Fruit fly (Drosophila melanogaster) whole organism, embryonic: ENCODE data around the gene CG3434.

Experiments
- Asciz ChIP-seq: fragments of 200-800 bp; sonication (Bioruptor generic); optimal IDR thresholded peaks from 2 replicates; lab custom pipeline; 2017; ENCODE audit warnings: missing biosample characterization, mild to moderate bottlenecking, missing genetic modification characterization, missing genetic modification reagents
- Atf6 ChIP-seq: fragments of 200-800 bp; sonication (Bioruptor generic); IDR thresholded peaks from 2 replicates; pipeline ENCODE4 v1.3.6; 2022; ENCODE audit warnings: missing biosample characterization, missing genetic modification characterization
- CG10209 ChIP-seq: fragments of 200-800 bp; sonication (Bioruptor generic); optimal IDR thresholded peaks from 3 replicates; lab custom pipeline; 2017; ENCODE audit warnings: missing biosample characterization, mild to moderate bottlenecking, missing genetic modification characterization, missing genetic modification reagents
- CG10267 ChIP-seq: fragments of 200-800 bp; sonication (Bioruptor generic); optimal IDR thresholded peaks from 2 replicates; lab custom pipeline; 2018; ENCODE audit warnings: missing biosample characterization, mild to moderate bottlenecking, missing genetic modification characterization, moderate library complexity
- CG10366 ChIP-seq: fragments of 200-800 bp; sonication (Bioruptor generic); IDR thresholded peaks from 2 replicates; pipeline ENCODE4 v1.3.6; 2022; ENCODE audit warnings: missing biosample characterization, missing genetic modification characterization
- CG10431 ChIP-seq: fragments of 200-800 bp; sonication (Bioruptor generic); optimal IDR thresholded peaks from 3 replicates; lab custom pipeline; 2018; ENCODE audit warnings: missing biosample characterization, mild to moderate bottlenecking, missing genetic modification characterization
- CG11695 ChIP-seq: fragments of 200-800 bp; sonication (Bioruptor generic); IDR thresholded peaks from 3 replicates; pipeline ENCODE4 v1.3.6; 2022; ENCODE audit warnings: missing biosample characterization, missing genetic modification characterization
- CG12071 ChIP-seq: fragments of 200-800 bp; sonication (Bioruptor generic); optimal IDR thresholded peaks from 3 replicates; lab custom pipeline; 2018; ENCODE audit warnings: missing biosample characterization, mild to moderate bottlenecking, missing genetic modification characterization
- CG12104 ChIP-seq: fragments of 200-800 bp; sonication (Bioruptor generic); optimal IDR thresholded peaks from 3 replicates; lab custom pipeline; 2016; ENCODE audit warnings: missing biosample characterization, missing genetic modification characterization
- CG12219 ChIP-seq: fragments of 200-800 bp; sonication (Bioruptor generic); optimal IDR thresholded peaks from 3 replicates; lab custom pipeline; 2018; ENCODE audit warnings: missing biosample characterization, mild to moderate bottlenecking, missing genetic modification characterization
- CG12391 ChIP-seq: fragments of 200-800 bp; sonication (Bioruptor generic); optimal IDR thresholded peaks from 3 replicates; lab custom pipeline; 2018; ENCODE audit warnings: missing biosample characterization, mild to moderate bottlenecking, missing genetic modification characterization, moderate library complexity
- CG12659 ChIP-seq: fragments of 200-800 bp; sonication (Bioruptor generic); optimal IDR thresholded peaks from 3 replicates; lab custom pipeline; 2017; ENCODE audit warnings: mild to moderate bottlenecking, missing biosample characterization, missing genetic modification reagents, missing genetic modification characterization
- CG13775 ChIP-seq: fragments of 200-800 bp; sonication (Bioruptor generic); optimal IDR thresholded peaks from 3 replicates; lab custom pipeline; 2017; ENCODE audit warnings: missing biosample characterization, mild to moderate bottlenecking, missing genetic modification characterization
- CG15269 ChIP-seq: fragments of 200-800 bp; sonication (Bioruptor generic); optimal IDR thresholded peaks from 2 replicates; lab custom pipeline; 2018; ENCODE audit warnings: missing biosample characterization, mild to moderate bottlenecking, missing genetic modification characterization, moderate library complexity
- CG17359 ChIP-seq: fragments of 200-800 bp; sonication (Bioruptor generic); optimal IDR thresholded peaks from 3 replicates; lab custom pipeline; 2018; ENCODE audit warnings: missing biosample characterization, mild to moderate bottlenecking, missing genetic modification characterization, moderate library complexity
- CG17568 ChIP-seq: fragments of 200-800 bp; sonication (Bioruptor generic); optimal IDR thresholded peaks from 2 replicates; lab custom pipeline; 2018; ENCODE audit warnings: missing biosample characterization, mild to moderate bottlenecking, missing genetic modification characterization, moderate library complexity
- CG17912 ChIP-seq: fragments of 200-800 bp; sonication (Bioruptor generic); optimal IDR thresholded peaks from 2 replicates; lab custom pipeline; 2018; ENCODE audit warnings: missing biosample characterization, mild to moderate bottlenecking, missing genetic modification characterization
- CG18476 ChIP-seq: fragments of 200-800 bp; sonication (Bioruptor generic); optimal IDR thresholded peaks from 2 replicates; lab custom pipeline; 2016; ENCODE audit warnings: missing biosample characterization, mild to moderate bottlenecking, missing genetic modification characterization
- CG31441 ChIP-seq: fragments of 200-800 bp; sonication (Bioruptor generic); IDR thresholded peaks from 2 replicates; pipeline ENCODE4 v1.3.6; 2022; ENCODE audit warnings: missing biosample characterization, missing genetic modification characterization
- CG3163 ChIP-seq: fragments of 200-800 bp; sonication (Bioruptor generic); optimal IDR thresholded peaks from 3 replicates; lab custom pipeline; 2016; ENCODE audit warnings: missing biosample characterization, missing genetic modification characterization
- CG4328 ChIP-seq: fragments of 200-800 bp; sonication (Bioruptor generic); optimal IDR thresholded peaks from 3 replicates; lab custom pipeline; 2017; ENCODE audit warnings: missing biosample characterization, missing genetic modification reagents, missing genetic modification characterization
- CG6683 ChIP-seq: fragments of 200-800 bp; sonication (Bioruptor generic); optimal IDR thresholded peaks from 2 replicates; lab custom pipeline; 2017; ENCODE audit warnings: missing biosample characterization, mild to moderate bottlenecking, missing genetic modification characterization, missing genetic modification reagents
- CG8924 ChIP-seq: fragments of 200-800 bp; optimal IDR thresholded peaks from 3 replicates; lab custom pipeline; 2019; ENCODE audit warnings: missing biosample characterization, mild to moderate bottlenecking, missing genetic modification characterization, moderate library complexity
- CG9876 ChIP-seq: fragments of 200-800 bp; sonication (Bioruptor generic); optimal IDR thresholded peaks from 2 replicates; lab custom pipeline; 2016; ENCODE audit warnings: missing biosample characterization, missing genetic modification characterization
- CG9932 ChIP-seq: fragments of 200-800 bp; sonication (Bioruptor generic); IDR thresholded peaks from 2 replicates; pipeline ENCODE4 v1.3.6; 2022; ENCODE audit warnings: missing biosample characterization, missing genetic modification characterization
- Camta ChIP-seq: fragments of 200-800 bp; sonication (Bioruptor generic); optimal IDR thresholded peaks from 2 replicates; lab custom pipeline; 2016; ENCODE audit warnings: missing biosample characterization, missing genetic modification characterization
- Chrac-16 ChIP-seq: fragments of 200-800 bp; sonication (Bioruptor generic); optimal IDR thresholded peaks from 3 replicates; lab custom pipeline; 2016; ENCODE audit warnings: missing biosample characterization, missing genetic modification characterization
- CrebB ChIP-seq: fragments of 200-800 bp; sonication (Bioruptor generic); optimal IDR thresholded peaks from 3 replicates; lab custom pipeline; 2018; ENCODE audit warnings: missing biosample characterization, mild to moderate bottlenecking, missing genetic modification characterization
- Dbx ChIP-seq: fragments of 200-800 bp; sonication (Bioruptor generic); IDR thresholded peaks from 3 replicates; pipeline ENCODE4 v1.3.6; 2022; ENCODE audit warnings: missing biosample characterization, missing genetic modification characterization
- H15 ChIP-seq: fragments of 200-800 bp; sonication (Bioruptor generic); IDR thresholded peaks from 3 replicates; pipeline ENCODE4 v1.3.6; 2022; ENCODE audit warnings: missing biosample characterization, missing genetic modification characterization
- Hmx ChIP-seq: fragments of 200-800 bp; sonication (Bioruptor generic); optimal IDR thresholded peaks from 2 replicates; lab custom pipeline; 2016; ENCODE audit warnings: missing biosample characterization, missing genetic modification characterization
- Hr51 ChIP-seq, 2 experiments: fragments of 200-800 bp; sonication (Bioruptor generic); optimal IDR thresholded peaks; 2 replicates in 1 of 2; 3 replicates in 1 of 2; lab custom pipeline; 2016 to 2018; ENCODE audit warnings: missing biosample characterization in 2 of 2, missing genetic modification characterization in 2 of 2, mild to moderate bottlenecking in 1 of 2, moderate library complexity in 1 of 2
- Jarid2 ChIP-seq: fragments of 200-800 bp; sonication (Bioruptor generic); optimal IDR thresholded peaks from 3 replicates; lab custom pipeline; 2017; ENCODE audit warnings: mild to moderate bottlenecking, missing biosample characterization, missing genetic modification reagents, missing genetic modification characterization
- Med ChIP-seq: fragments of 200-800 bp; sonication (Bioruptor generic); peaks from one replicate; lab custom pipeline; 2016; ENCODE audit warnings: missing biosample characterization, missing genetic modification characterization, mild to moderate bottlenecking, inconsistent platforms, moderate library complexity
- Meics ChIP-seq: fragments of 200-800 bp; sonication (Bioruptor generic); optimal IDR thresholded peaks from 2 replicates; lab custom pipeline; 2017; ENCODE audit warnings: missing biosample characterization, mild to moderate bottlenecking, missing genetic modification characterization
- Nf-YC ChIP-seq: fragments of 200-800 bp; optimal IDR thresholded peaks from 3 replicates; lab custom pipeline; 2019; ENCODE audit warnings: missing biosample characterization, mild to moderate bottlenecking, missing genetic modification characterization, moderate library complexity
- Oli ChIP-seq: fragments of 200-800 bp; sonication (Bioruptor generic); optimal IDR thresholded peaks from 2 replicates; lab custom pipeline; 2018; ENCODE audit warnings: missing biosample characterization, mild to moderate bottlenecking, missing genetic modification characterization, moderate library complexity
- Rfx ChIP-seq: fragments of 200-800 bp; sonication (Bioruptor generic); IDR thresholded peaks from 2 replicates; pipeline ENCODE4 v1.3.6; 2022; ENCODE audit warnings: missing biosample characterization, missing genetic modification characterization
- TFAM ChIP-seq: fragments of 200-800 bp; sonication (Bioruptor generic); optimal IDR thresholded peaks from 2 replicates; lab custom pipeline; 2017; ENCODE audit warnings: missing biosample characterization, missing genetic modification characterization, inconsistent platforms
- Xbp1 ChIP-seq: fragments of 200-800 bp; sonication (Bioruptor generic); optimal IDR thresholded peaks from 3 replicates; lab custom pipeline; 2016; ENCODE audit warnings: missing biosample characterization, mild to moderate bottlenecking, missing genetic modification characterization
- dmrt11E ChIP-seq: fragments of 200-800 bp; sonication (Bioruptor generic); optimal IDR thresholded peaks from 3 replicates; lab custom pipeline; 2018; ENCODE audit warnings: missing biosample characterization, mild to moderate bottlenecking, missing genetic modification characterization, moderate library complexity
- gcm ChIP-seq: fragments of 200-800 bp; sonication (Bioruptor generic); optimal IDR thresholded peaks from 2 replicates; lab custom pipeline; 2019; ENCODE audit warnings: missing biosample characterization, mild to moderate bottlenecking, missing genetic modification characterization, moderate library complexity
- gem ChIP-seq: fragments of 200-800 bp; sonication (Bioruptor generic); optimal IDR thresholded peaks from 2 replicates; lab custom pipeline; 2019; ENCODE audit warnings: missing biosample characterization, mild to moderate bottlenecking, missing genetic modification characterization, moderate library complexity
- hb ChIP-seq: fragments of 200-800 bp; sonication (Bioruptor generic); IDR thresholded peaks from 3 replicates; pipeline ENCODE4 v1.3.6; 2022; ENCODE audit warnings: missing biosample characterization, missing genetic modification characterization; ENCODE audit not compliant: partially characterized antibody
- insv ChIP-seq, 2 experiments: fragments of 200-800 bp; sonication (Bioruptor generic); optimal IDR thresholded peaks; 3 replicates each; lab custom pipeline; 2016 to 2018; ENCODE audit warnings: missing biosample characterization in 2 of 2, missing genetic modification characterization in 2 of 2
- kah ChIP-seq: fragments of 200-800 bp; sonication (Bioruptor generic); optimal IDR thresholded peaks from 2 replicates; lab custom pipeline; 2018; ENCODE audit warnings: missing biosample characterization, mild to moderate bottlenecking, missing genetic modification characterization
- nom ChIP-seq: fragments of 200-800 bp; sonication (Bioruptor generic); optimal IDR thresholded peaks from 2 replicates; lab custom pipeline; 2017; ENCODE audit warnings: missing biosample characterization, missing genetic modification characterization, mild to moderate bottlenecking, moderate library complexity, missing genetic modification reagents
- stwl ChIP-seq: fragments of 200-800 bp; sonication (Bioruptor generic); optimal IDR thresholded peaks from 3 replicates; lab custom pipeline; 2018; ENCODE audit warnings: missing biosample characterization, mild to moderate bottlenecking, missing genetic modification characterization, moderate library complexity
- tap ChIP-seq: fragments of 200-800 bp; optimal IDR thresholded peaks from 3 replicates; lab custom pipeline; 2019; ENCODE audit warnings: missing biosample characterization, mild to moderate bottlenecking, missing genetic modification characterization, moderate library complexity
- zfh1 ChIP-seq: fragments of 200-800 bp; sonication (Bioruptor generic); IDR thresholded peaks from 3 replicates; pipeline ENCODE4 v1.3.6; 2022; ENCODE audit warnings: missing biosample characterization, missing genetic modification characterization

The CG3434 gene

DNA sequence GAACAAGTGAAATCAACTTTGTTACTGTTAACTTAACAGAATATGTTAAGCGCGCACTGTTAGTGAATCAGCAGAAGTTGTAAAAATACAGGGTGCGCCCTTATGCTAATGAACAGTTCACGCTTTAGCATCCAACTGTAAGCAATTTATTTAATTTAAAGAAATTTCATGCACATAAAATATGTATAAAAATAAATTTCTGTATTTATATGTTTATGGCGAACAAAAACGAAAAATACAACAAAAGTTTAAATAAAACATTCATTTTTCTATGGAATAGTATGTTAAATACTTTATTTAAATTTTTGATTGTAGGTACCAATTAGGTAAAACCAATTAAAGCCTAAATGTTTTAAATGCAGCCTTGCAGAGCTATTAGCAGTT, 36.1 kb downstream of the CG3434 start (continued):
- no peak for TF ChIP-seq CG17912 (GFP tag; lab: Kevin White, UChicago)
- TF ChIP-seq CrebB (tag; lab: Kevin White, UChicago) = peak; percentile 21
- TF ChIP-seq Xbp1 (GFP tag; lab: Kevin White, UChicago) = peak; percentile 16
- no peak for TF ChIP-seq hb (GFP tag; lab: Robert Waterston, UW)
- TF ChIP-seq gcm = peak; percentile 33
- TF ChIP-seq CG12219 (GFP tag; lab: Kevin White, UChicago) = no peak
- no peak for TF ChIP-seq CG3163 (GFP tag; lab: Kevin White, UChicago)
- TF ChIP-seq CG6683 (GFP tag; lab: Kevin White, UChicago) = peak; percentile 33
- TF ChIP-seq Camta (GFP tag; lab: Kevin White, UChicago) = no peak
- peak; percentile 42; the same call in 1 of the 2 replicates for TF ChIP-seq Atf6 (GFP tag; lab: Robert Waterston, UW)
- TF ChIP-seq Jarid2 (GFP tag; lab: Kevin White, UChicago) = no peak
- no peak for TF ChIP-seq Chrac-16
- TF ChIP-seq CG10267 = peak; percentile 41
- TF ChIP-seq CG10366 (GFP tag; lab: Robert Waterston, UW) = peak; percentile 80
- peak; percentile 56; the same call in 2 of the 3 replicates for TF ChIP-seq CG11695 (GFP tag; lab: Robert Waterston, UW)
- TF ChIP-seq insv (GFP tag; optimal IDR thresholded peaks at IDR 0.05; lab: Kevin White, UChicago) = no peak
- TF ChIP-seq CG10431 = no peak
- TF ChIP-seq stwl = peak; percentile 39
- peak; percentile 54 for TF ChIP-seq CG31441 (GFP tag; lab: Robert Waterston, UW)
- no peak for TF ChIP-seq TFAM (GFP tag; lab: Kevin White, UChicago)
- peak; percentile 20 for TF ChIP-seq CG13775 (GFP tag; lab: Kevin White, UChicago)
- TF ChIP-seq CG17568 (GFP tag; lab: Kevin White, UChicago) = peak; percentile 42
- peak; percentile 2 for TF ChIP-seq Oli (tag; lab: Kevin White, UChicago)
- peak; percentile 70 for TF ChIP-seq CG15269
- TF ChIP-seq Asciz (GFP tag; lab: Kevin White, UChicago) = peak; percentile 15
- 0 out of 2 replicates have a peak, but pooled peaks have one; percentile 19 for TF ChIP-seq CG9932 (GFP tag; lab: Robert Waterston, UW)
- TF ChIP-seq CG12104 (GFP tag; lab: Kevin White, UChicago) = no peak
- TF ChIP-seq gem = peak; percentile 65
- peak; percentile 6 for TF ChIP-seq nom (GFP tag; lab: Kevin White, UChicago)
- TF ChIP-seq Hr51 (GFP tag; optimal IDR thresholded peaks at IDR 0.05; lab: Kevin White, UChicago) = peak in 1 of 2 experiments; percentile 71
- peak; percentile 64 for TF ChIP-seq CG8924
- peak; percentile 1 for TF ChIP-seq Hmx (GFP tag; lab: Kevin White, UChicago)
- peak; percentile 27 for TF ChIP-seq dmrt11E (tag; lab: Kevin White, UChicago)
- peak; percentile 61 for TF ChIP-seq tap (tag; lab: Kevin White, UChicago)
- peak; percentile 19 for TF ChIP-seq CG10209 (GFP tag; lab: Kevin White, UChicago)
- TF ChIP-seq CG12391 (tag; lab: Kevin White, UChicago) = peak; percentile 56
- TF ChIP-seq H15 (GFP tag; lab: Robert Waterston, UW) = no peak
- peak; percentile 23 for TF ChIP-seq kah (GFP tag; lab: Kevin White, UChicago)
- TF ChIP-seq Nf-YC = peak; percentile 37
- TF ChIP-seq CG17359 (tag; lab: Kevin White, UChicago) = peak; percentile 35
- TF ChIP-seq Rfx (GFP tag; lab: Robert Waterston, UW) = peak; percentile 50; the same call in 1 of the 2 replicates
- no peak for TF ChIP-seq zfh1 (GFP tag; lab: Robert Waterston, UW)
- peak; percentile 24; the same call in 1 of the 3 replicates for TF ChIP-seq Dbx
- TF ChIP-seq CG12071 (GFP tag; lab: Kevin White, UChicago) = peak; percentile 5
- TF ChIP-seq Meics (GFP tag; lab: Kevin White, UChicago) = peak; percentile 59
- TF ChIP-seq CG9876 = no peak
- TF ChIP-seq CG18476 (GFP tag; lab: Kevin White, UChicago) = peak; percentile 41
- TF ChIP-seq CG4328 (GFP tag; lab: Kevin White, UChicago) = no peak
- TF ChIP-seq CG12659 = peak; percentile 6
- peak; percentile 62 for TF ChIP-seq Med (GFP tag; lab: Kevin White, UChicago)
